Worm (Caenorhabditis elegans): ENCODE data around the gene F59B10.4.

Gene F59B10.4

ce11 chrII:10486738-10487137 lies 32.2 kb downstream of the F59B10.4 start, which contains the start of gene ZK666.15:
Gene ZK666.15 (plus strand): TSS chrII:10487038.
- TF ChIP-seq tbx-2 (tag; optimal IDR thresholded peaks at IDR 0.05): no peak
- TF ChIP-seq nhr-77 (tag; optimal IDR thresholded peaks at IDR 0.05): no peak
- no peak for TF ChIP-seq lin-15B (tag; optimal IDR thresholded peaks at IDR 0.05)
- no peak for TF ChIP-seq lin-35 (GFP tag; optimal IDR thresholded peaks at IDR 0.05)
- TF ChIP-seq irx-1 (tag; optimal IDR thresholded peaks at IDR 0.05): no peak
- TF ChIP-seq ceh-82 (tag; optimal IDR thresholded peaks at IDR 0.05): no peak
- TF ChIP-seq fkh-4 (tag; optimal IDR thresholded peaks at IDR 0.05; ENCODE audit: borderline replicate concordance): no peak
- TF ChIP-seq lsy-2 (tag; optimal IDR thresholded peaks at IDR 0.05): no peak
- TF ChIP-seq mef-2 (tag; optimal IDR thresholded peaks at IDR 0.05): no peak
- no peak for TF ChIP-seq blmp-1 (tag; optimal IDR thresholded peaks at IDR 0.05)
- no peak for TF ChIP-seq unc-98 (GFP tag; IDR thresholded peaks at IDR 0.05)
- no peak for TF ChIP-seq efl-1 (optimal IDR thresholded peaks at IDR 0.05)
- TF ChIP-seq efl-1 (GFP tag; optimal IDR thresholded peaks at IDR 0.05 in 1 of 2): no peak
- no peak for TF ChIP-seq C04F5.9 (tag; optimal IDR thresholded peaks at IDR 0.05)

- TF ChIP-seq aha-1 (tag; optimal IDR thresholded peaks at IDR 0.05) (no peak), snpc-4 (tag; optimal IDR thresholded peaks at IDR 0.05) (no peak), skn-1 (tag; optimal IDR thresholded peaks at IDR 0.05) (no peak), lir-3 (tag; optimal IDR thresholded peaks at IDR 0.05; ENCODE audit: poor library complexity) (no peak), snu-23 (GFP tag; optimal IDR thresholded peaks at IDR 0.05) (no peak), nhr-28 (tag; optimal IDR thresholded peaks at IDR 0.05) (no peak), elt-2 (tag; optimal IDR thresholded peaks at IDR 0.05) (peak; percentile 46), dpl-1 (GFP tag; optimal IDR thresholded peaks at IDR 0.05) (no peak), ama-1 (optimal IDR thresholded peaks at IDR 0.05) (no peak), ztf-11 (tag; optimal IDR thresholded peaks at IDR 0.05) (no peak), xbp-1 (tag; optimal IDR thresholded peaks at IDR 0.05) (no peak), nhr-19 (GFP tag; conservative IDR thresholded peaks at IDR 0.05) (no peak), mab-9 (GFP tag; IDR thresholded peaks at IDR 0.05) (no peak), sox-4 (tag; optimal IDR thresholded peaks at IDR 0.05) (no peak), efl-1 (optimal IDR thresholded peaks at IDR 0.05) (no peak), efl-1 (GFP tag; optimal IDR thresholded peaks at IDR 0.05 in 1 of 2) (peak in 1 of 2 experiments; percentile 86), Y116A8C.19 (tag; optimal IDR thresholded peaks at IDR 0.05; ENCODE audit: borderline replicate concordance) (no peak), sptf-1 (tag; optimal IDR thresholded peaks at IDR 0.05) (no peak), rnt-1 (tag; optimal IDR thresholded peaks at IDR 0.05) (no peak)
These were observed 33.3 kb downstream of the F59B10.4 start for ce11 chrII:10485640-10486039.

- TF ChIP-seq pax-3 (tag; optimal IDR thresholded peaks at IDR 0.05) (no peak), nhr-20 (tag; optimal IDR thresholded peaks at IDR 0.05) (no peak), nhr-11 (tag; optimal IDR thresholded peaks at IDR 0.05) (no peak), ceh-88 (GFP tag; IDR thresholded peaks at IDR 0.05) (no peak), vab-15 (tag; optimal IDR thresholded peaks at IDR 0.05) (no peak), hlh-4 (tag; optimal IDR thresholded peaks at IDR 0.05) (no peak), ets-5 (GFP tag; IDR thresholded peaks at IDR 0.05) (no peak)
These were observed 35.1 kb downstream of the F59B10.4 start for ce11 chrII:10483860-10484259.

ce11 chrII:10482899-10483298 lies 36.0 kb downstream of the F59B10.4 start:
- TF ChIP-seq ceh-8 (GFP tag; optimal IDR thresholded peaks at IDR 0.05) (no peak), nhr-20 (tag; optimal IDR thresholded peaks at IDR 0.05) (no peak), alr-1 (tag; optimal IDR thresholded peaks at IDR 0.05; ENCODE audit: borderline replicate concordance) (no peak), pqm-1 (tag; optimal IDR thresholded peaks at IDR 0.05) (no peak), mdl-1 (tag; optimal IDR thresholded peaks at IDR 0.05) (no peak), sox-4 (tag; optimal IDR thresholded peaks at IDR 0.05) (no peak), zip-4 (GFP tag; optimal IDR thresholded peaks at IDR 0.05) (no peak), zag-1 (tag; optimal IDR thresholded peaks at IDR 0.05) (no peak), unc-30 (tag; optimal IDR thresholded peaks at IDR 0.05) (no peak), ces-1 (GFP tag; optimal IDR thresholded peaks at IDR 0.05) (no peak), fos-1 (tag; optimal IDR thresholded peaks at IDR 0.05) (no peak), unc-86 (tag; optimal IDR thresholded peaks at IDR 0.05) (no peak), lin-35 (GFP tag; optimal IDR thresholded peaks at IDR 0.05) (no peak), C34B4.2 (tag; optimal IDR thresholded peaks at IDR 0.05) (no peak), irx-1 (tag; optimal IDR thresholded peaks at IDR 0.05) (no peak), nhr-85 (tag) (no peak)

All from whole organism, L1 larva.